Worm (Caenorhabditis elegans): ENCODE results near the gene col-116.

Gene col-116

ce11 chrIV:8363163-8363562 is 7.5 kb downstream of the col-116 start, which contains the start of gene D2096.12:
TSS of gene D2096.12 (plus strand) at chrIV:8363463.
- no peak for TF ChIP-seq pros-1 (tag; optimal IDR thresholded peaks at IDR 0.05)
- no peak for TF ChIP-seq ceh-31 (tag; optimal IDR thresholded peaks at IDR 0.05)
- TF ChIP-seq ceh-6 (GFP tag; optimal IDR thresholded peaks at IDR 0.05), result no peak
- TF ChIP-seq unc-3 (GFP tag; conservative IDR thresholded peaks at IDR 0.05), result no peak
- TF ChIP-seq unc-3 (tag; optimal IDR thresholded peaks at IDR 0.05), result no peak

ce11 chrIV:8366295-8366694 is 10.6 kb downstream of the col-116 start, which contains the start of gene aagr-1:
TSS of gene aagr-1 (plus strand) at chrIV:8366521.
- TF ChIP-seq nhr-11 (tag; optimal IDR thresholded peaks at IDR 0.05) (no peak), ama-1 (optimal IDR thresholded peaks at IDR 0.05) (no peak), Y22D7AL.16 (tag; optimal IDR thresholded peaks at IDR 0.05) (no peak), sox-4 (tag; optimal IDR thresholded peaks at IDR 0.05) (no peak), dve-1 (tag; optimal IDR thresholded peaks at IDR 0.05) (no peak), C38D4.7 (GFP tag; optimal IDR thresholded peaks at IDR 0.05) (no peak), ztf-16 (tag; optimal IDR thresholded peaks at IDR 0.05) (no peak), K09A11.1 (tag; optimal IDR thresholded peaks at IDR 0.05; ENCODE audit: insufficient read depth) (no peak), ahr-1 (tag; optimal IDR thresholded peaks at IDR 0.05) (no peak), ets-4 (tag; optimal IDR thresholded peaks at IDR 0.05) (no peak), ceh-6 (GFP tag; optimal IDR thresholded peaks at IDR 0.05) (no peak), ceh-19 (GFP tag; optimal IDR thresholded peaks at IDR 0.05) (no peak), syd-9 (tag; optimal IDR thresholded peaks at IDR 0.05) (no peak), ceh-24 (tag; optimal IDR thresholded peaks at IDR 0.05) (no peak), elt-2 (tag; optimal IDR thresholded peaks at IDR 0.05) (no peak), hlh-30 (tag; optimal IDR thresholded peaks at IDR 0.05; ENCODE audit: insufficient read depth) (no peak)

DNA sequence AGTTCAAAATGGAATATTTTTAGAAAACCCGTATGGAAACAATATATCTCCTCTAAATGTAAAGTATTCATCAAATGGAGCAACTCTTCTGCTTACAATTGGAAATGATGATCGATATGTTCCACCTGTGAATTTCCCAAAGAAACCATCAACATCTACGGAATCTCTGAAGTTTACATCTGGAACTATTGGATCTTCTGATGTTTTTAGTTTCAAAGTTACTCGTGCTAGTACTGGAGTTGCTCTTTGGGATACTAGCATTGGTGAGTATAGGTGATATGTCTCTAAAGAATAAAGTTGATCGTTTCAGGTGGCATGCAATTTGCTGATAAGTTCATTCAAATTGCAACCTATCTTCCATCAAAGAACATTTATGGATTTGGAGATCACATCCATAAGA is 12.2 kb downstream of the col-116 start:
- no peak for TF ChIP-seq K02D7.2 (tag; optimal IDR thresholded peaks at IDR 0.05)
- no peak for TF ChIP-seq ttx-3 (tag; optimal IDR thresholded peaks at IDR 0.05)
- no peak for TF ChIP-seq K09A11.1 (tag; optimal IDR thresholded peaks at IDR 0.05; ENCODE audit: insufficient read depth)
- TF ChIP-seq madf-2 (tag; optimal IDR thresholded peaks at IDR 0.05), result no peak
- no peak for TF ChIP-seq dve-1 (tag; optimal IDR thresholded peaks at IDR 0.05)
- no peak for TF ChIP-seq unc-86 (tag; optimal IDR thresholded peaks at IDR 0.05)

- TF ChIP-seq tbx-2 (tag; optimal IDR thresholded peaks at IDR 0.05) (no peak), ceh-30 (tag; optimal IDR thresholded peaks at IDR 0.05) (no peak), sox-2 (GFP tag; IDR thresholded peaks at IDR 0.05) (no peak), ets-4 (tag; optimal IDR thresholded peaks at IDR 0.05) (no peak), syd-9 (tag; optimal IDR thresholded peaks at IDR 0.05) (no peak), mec-3 (tag; optimal IDR thresholded peaks at IDR 0.05; ENCODE audit: borderline replicate concordance) (no peak), hlh-30 (tag; optimal IDR thresholded peaks at IDR 0.05; ENCODE audit: insufficient read depth) (no peak), ttx-3 (tag; optimal IDR thresholded peaks at IDR 0.05) (no peak), nhr-232 (tag; optimal IDR thresholded peaks at IDR 0.05) (no peak), fax-1 (tag; optimal IDR thresholded peaks at IDR 0.05) (no peak)
These were observed 13.4 kb downstream of the col-116 start, which contains the start of gene D2096.6 for ce11 chrIV:8369135-8369534. TSS of gene D2096.6 (minus strand) at chrIV:8369235.

- TF ChIP-seq sox-4 (tag; optimal IDR thresholded peaks at IDR 0.05), result peak; percentile 78
- TF ChIP-seq C38D4.7 (GFP tag; optimal IDR thresholded peaks at IDR 0.05), result peak; percentile 87
- peak; percentile 72 for TF ChIP-seq ceh-31 (tag; optimal IDR thresholded peaks at IDR 0.05)
- TF ChIP-seq F13H6.1 (tag; optimal IDR thresholded peaks at IDR 0.05), result peak; percentile 64
- peak; percentile 73 for TF ChIP-seq fkh-10 (GFP tag; optimal IDR thresholded peaks at IDR 0.05)
- peak; percentile 70 for TF ChIP-seq Y22D7AL.16 (tag; optimal IDR thresholded peaks at IDR 0.05)
- TF ChIP-seq ceh-34 (tag; optimal IDR thresholded peaks at IDR 0.05), result peak; percentile 87
- TF ChIP-seq pag-3 (tag; optimal IDR thresholded peaks at IDR 0.05; ENCODE audit: borderline replicate concordance), result peak; percentile 39
- TF ChIP-seq madf-2 (tag; optimal IDR thresholded peaks at IDR 0.05), result peak; percentile 86
- peak; percentile 84 for TF ChIP-seq lin-11 (tag; optimal IDR thresholded peaks at IDR 0.05)
- TF ChIP-seq tbx-2 (tag; optimal IDR thresholded peaks at IDR 0.05), result peak; percentile 86
- TF ChIP-seq odd-2 (tag; optimal IDR thresholded peaks at IDR 0.05), result peak; percentile 79
- TF ChIP-seq ceh-30 (tag; optimal IDR thresholded peaks at IDR 0.05), result peak; percentile 53
- peak; percentile 89 for TF ChIP-seq syd-9 (tag; optimal IDR thresholded peaks at IDR 0.05)
- TF ChIP-seq sox-2 (GFP tag; IDR thresholded peaks at IDR 0.05), result peak; percentile 72
- peak; percentile 49 for TF ChIP-seq pros-1 (tag; optimal IDR thresholded peaks at IDR 0.05)
- TF ChIP-seq npax-4 (tag; optimal IDR thresholded peaks at IDR 0.05), result peak; percentile 77
- TF ChIP-seq dve-1 (tag; optimal IDR thresholded peaks at IDR 0.05), result peak; percentile 85
- peak; percentile 66 for TF ChIP-seq fax-1 (tag; optimal IDR thresholded peaks at IDR 0.05)
- peak; percentile 59 for TF ChIP-seq ceh-18 (tag; optimal IDR thresholded peaks at IDR 0.05)
- peak; percentile 56 for TF ChIP-seq hlh-30 (tag; optimal IDR thresholded peaks at IDR 0.05; ENCODE audit: insufficient read depth)
- peak; percentile 69 for TF ChIP-seq C08G9.2 (tag; optimal IDR thresholded peaks at IDR 0.05)
- peak; percentile 65; the same call in 1 of the 2 replicates for TF ChIP-seq unc-3 (GFP tag; conservative IDR thresholded peaks at IDR 0.05)
- peak; percentile 79 for TF ChIP-seq unc-3 (tag; optimal IDR thresholded peaks at IDR 0.05)
- peak; percentile 77 for TF ChIP-seq sdc-2 (tag; optimal IDR thresholded peaks at IDR 0.05)
- TF ChIP-seq pha-4 (tag; optimal IDR thresholded peaks at IDR 0.05), result no peak
- peak; percentile 81 for TF ChIP-seq gmeb-2 (tag; optimal IDR thresholded peaks at IDR 0.05)
- TF ChIP-seq ttx-3 (tag; optimal IDR thresholded peaks at IDR 0.05), result peak; percentile 82
These were observed 19.7 kb downstream of the col-116 start for ce11 chrIV:8375381-8375780.
